Worm (Caenorhabditis elegans) whole organism, L2 larva: ENCODE data around the gene srlf-37.

Source experiments
- ZK546.5 ChIP-seq: sonication (generic microtip); optimal IDR thresholded peaks from 2 replicates; lab custom pipeline; 2017; ENCODE audit warnings: missing biosample characterization, missing genetic modification characterization
- fos-1 ChIP-seq: fragments of 150-350 bp; optimal IDR thresholded peaks from 2 replicates; lab custom pipeline; 2014; ENCODE audit warnings: missing biosample characterization, missing genetic modification characterization
- nhr-23 ChIP-seq: fragments of 150-350 bp; optimal IDR thresholded peaks from 2 replicates; lab custom pipeline; 2014; ENCODE audit warnings: missing biosample characterization, missing genetic modification reagents, missing genetic modification characterization
- snpc-4 ChIP-seq: fragments of 150-350 bp; optimal IDR thresholded peaks from 2 replicates; lab custom pipeline; 2014; ENCODE audit warnings: missing biosample characterization, missing genetic modification characterization

- TF ChIP-seq nhr-23 (tag; lab: Kevin White, UChicago): no peak
- TF ChIP-seq snpc-4 (tag; lab: Kevin White, UChicago): no peak
- TF ChIP-seq fos-1 (tag; lab: Kevin White, UChicago): no peak
- no peak for TF ChIP-seq ZK546.5 (tag; lab: Kevin White, UChicago)
These were observed 20.9 kb upstream of the srlf-37 start, which contains the start of gene srt-17 for ce11 chrV:624922-625321.
